Fruit fly (Drosophila melanogaster): ENCODE results near the gene CG7407.

The CG7407 gene

DNA sequence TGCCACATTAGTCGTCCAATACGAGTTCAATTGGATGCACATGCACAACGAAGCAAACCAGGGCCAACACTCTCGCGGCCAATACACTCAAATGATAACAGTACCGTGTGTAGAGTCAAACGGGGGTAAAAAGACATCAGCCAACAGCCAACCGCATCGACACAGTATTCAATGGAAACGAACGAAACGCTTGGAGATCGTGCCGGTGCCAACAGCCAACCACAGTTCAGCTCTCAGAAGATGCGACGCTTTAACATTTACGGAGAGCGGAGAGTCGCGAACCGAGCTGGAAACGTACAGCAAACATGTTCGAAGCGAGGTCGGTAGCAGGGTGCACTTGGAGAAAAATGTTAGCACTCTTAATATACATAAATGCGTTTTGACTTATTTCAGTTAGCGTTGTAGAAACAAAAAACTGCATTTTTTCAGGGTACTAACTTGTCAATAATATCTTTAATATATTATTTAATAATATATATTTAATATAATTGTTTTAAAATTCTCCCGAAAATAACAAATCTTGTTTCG lies 15.2 kb upstream of the CG7407 start (continued):
- TF ChIP-seq Smox (GFP tag; optimal IDR thresholded peaks at IDR 0.05) (peak; percentile 36), Lpt (GFP tag; optimal IDR thresholded peaks at IDR 0.05) (peak; percentile 55), CG11902 (GFP tag; optimal IDR thresholded peaks at IDR 0.05) (peak; percentile 19), CG34406 (GFP tag; optimal IDR thresholded peaks at IDR 0.05) (peak; percentile 74), achi (GFP tag; optimal IDR thresholded peaks at IDR 0.05) (peak; percentile 72), Sox15 (GFP tag; optimal IDR thresholded peaks at IDR 0.05) (peak; percentile 18), salr (GFP tag; optimal IDR thresholded peaks at IDR 0.05) (peak in 1 of 2 experiments; percentile 25), Sox14 (GFP tag; optimal IDR thresholded peaks at IDR 0.05) (peak; percentile 47), Gug (GFP tag; IDR thresholded peaks at IDR 0.05) (peak; percentile 47; the same call in 1 of the 2 replicates)

DNA sequence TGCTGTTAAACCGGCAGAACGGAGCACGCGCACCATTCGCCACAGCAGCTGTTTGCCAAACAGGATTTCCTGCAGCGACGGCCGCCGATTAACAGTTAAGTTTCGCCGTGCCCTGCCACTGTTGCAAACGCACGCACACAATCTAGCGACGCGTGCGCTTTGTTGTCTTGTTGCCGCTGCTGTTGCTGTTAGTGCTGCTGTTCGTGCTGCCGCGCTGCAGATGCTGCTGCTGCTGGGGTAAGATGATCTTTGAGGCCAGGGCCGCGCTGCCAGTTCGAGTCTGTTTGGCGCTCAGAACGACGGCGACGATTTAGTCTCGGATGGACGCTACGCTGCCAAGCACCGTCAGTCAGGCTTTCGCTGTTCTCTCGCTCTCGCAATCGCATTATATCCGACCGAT lies 14.7 kb upstream of the CG7407 start, which contains the start of gene eg:
TSS of gene eg (plus strand) at position 136 of the 400 bp plus-strand sequence.
- TF ChIP-seq CG11902 (GFP tag; optimal IDR thresholded peaks at IDR 0.05), result no peak
- TF ChIP-seq CG6792 (GFP tag; optimal IDR thresholded peaks at IDR 0.05), result no peak
- 0 out of 2 replicates have a peak, but pooled peaks have one; percentile 0 for TF ChIP-seq Gug (GFP tag; IDR thresholded peaks at IDR 0.05)
- no peak for TF ChIP-seq CG11294 (GFP tag; IDR thresholded peaks at IDR 0.05)
- TF ChIP-seq Sox14 (GFP tag; optimal IDR thresholded peaks at IDR 0.05), result no peak
- peak; percentile 2 for TF ChIP-seq CG34406 (GFP tag; optimal IDR thresholded peaks at IDR 0.05)
- no peak for TF ChIP-seq CG8632 (GFP tag; optimal IDR thresholded peaks at IDR 0.05)
- TF ChIP-seq CG9139 (GFP tag; optimal IDR thresholded peaks at IDR 0.05), result peak; percentile 18
- no peak for TF ChIP-seq fd59A (GFP tag; optimal IDR thresholded peaks at IDR 0.05)
- TF ChIP-seq Smox (GFP tag; optimal IDR thresholded peaks at IDR 0.05), result no peak
- TF ChIP-seq net (GFP tag; optimal IDR thresholded peaks at IDR 0.05), result no peak
- no peak for TF ChIP-seq CG6163 (GFP tag; IDR thresholded peaks at IDR 0.05)
- no peak for TF ChIP-seq OdsH (GFP tag; optimal IDR thresholded peaks at IDR 0.05)
- TF ChIP-seq ss (GFP tag; optimal IDR thresholded peaks at IDR 0.05), result peak; percentile 15 to 78
- TF ChIP-seq Hr4 (GFP tag; optimal IDR thresholded peaks at IDR 0.05), result no peak
- TF ChIP-seq CG10631 (GFP tag; optimal IDR thresholded peaks at IDR 0.05), result no peak
- TF ChIP-seq Ets96B (tag; optimal IDR thresholded peaks at IDR 0.05), result no peak
- no peak for TF ChIP-seq CG15336 (GFP tag; IDR thresholded peaks at IDR 0.05)
- peak; percentile 4 for TF ChIP-seq CG32006 (GFP tag; optimal IDR thresholded peaks at IDR 0.05)
- no peak for TF ChIP-seq salr (GFP tag; optimal IDR thresholded peaks at IDR 0.05)
- no peak for TF ChIP-seq CG6854 (GFP tag; optimal IDR thresholded peaks at IDR 0.05)
- TF ChIP-seq fkh (GFP tag; optimal IDR thresholded peaks at IDR 0.05), result no peak
- no peak for TF ChIP-seq lz (GFP tag; optimal IDR thresholded peaks at IDR 0.05)
- no peak for TF ChIP-seq Sox102F (GFP tag; optimal IDR thresholded peaks at IDR 0.05)
- no peak for TF ChIP-seq CG6808 (GFP tag; optimal IDR thresholded peaks at IDR 0.05)
- no peak for TF ChIP-seq CG6276 (GFP tag; optimal IDR thresholded peaks at IDR 0.05)
- TF ChIP-seq CG10669 (GFP tag; optimal IDR thresholded peaks at IDR 0.05), result no peak
- TF ChIP-seq spab (GFP tag; optimal IDR thresholded peaks at IDR 0.05), result peak; percentile 19
- no peak for TF ChIP-seq achi (GFP tag; optimal IDR thresholded peaks at IDR 0.05)
- peak; percentile 9 for TF ChIP-seq CG3919 (GFP tag; optimal IDR thresholded peaks at IDR 0.05)
- TF ChIP-seq CG8119 (GFP tag; IDR thresholded peaks at IDR 0.05), result no peak
- no peak for TF ChIP-seq topi (GFP tag; optimal IDR thresholded peaks at IDR 0.05)
- no peak for TF ChIP-seq CG31627 (GFP tag; optimal IDR thresholded peaks at IDR 0.05)
- TF ChIP-seq vri (GFP tag; optimal IDR thresholded peaks at IDR 0.05), result no peak
- TF ChIP-seq Met (GFP tag; optimal IDR thresholded peaks at IDR 0.05), result no peak
- TF ChIP-seq CG3032 (tag; optimal IDR thresholded peaks at IDR 0.05), result no peak
- no peak for TF ChIP-seq Blimp-1 (GFP tag; optimal IDR thresholded peaks at IDR 0.05)
- no peak for TF ChIP-seq Hr39 (GFP tag; optimal IDR thresholded peaks at IDR 0.05)
- TF ChIP-seq CG1621 (tag; optimal IDR thresholded peaks at IDR 0.05), result no peak
- TF ChIP-seq Eip78C (GFP tag), result peak; percentile 8
- TF ChIP-seq fd85E (GFP tag; optimal IDR thresholded peaks at IDR 0.05), result no peak
- no peak for TF ChIP-seq CG11762 (GFP tag; optimal IDR thresholded peaks at IDR 0.05; ENCODE audit: insufficient read depth)
- TF ChIP-seq cyc (GFP tag; optimal IDR thresholded peaks at IDR 0.05), result no peak
